Worm (Caenorhabditis elegans) whole organism, dauer: ENCODE results near the gene ins-7.
"Not testable (repeated sequence)": the region's sequence is repeated elsewhere in the genome, so short reads cannot be mapped to it uniquely, and the experiment has no call there.

Experiments
- unc-62 ChIP-seq: sonication (generic microtip); optimal IDR thresholded peaks from 2 replicates; lab custom pipeline; 2017; ENCODE audit warnings: missing biosample characterization, missing genetic modification reagents, missing genetic modification characterization

The ins-7 gene

ce11 chrIV:9690644-9691043, 8.0 kb upstream of the ins-7 start, which contains the start of gene sdz-36:
TSS of gene sdz-36 (plus strand) at chrIV:9690944.
- no peak for TF ChIP-seq unc-62 (GFP tag; lab: Kevin White, UChicago)

ce11 chrIV:9688715-9689114, 6.1 kb upstream of the ins-7 start, which contains the start of gene msp-76:
TSS of gene msp-76 (plus strand) at chrIV:9689015.
- TF ChIP-seq unc-62 (GFP tag; lab: Kevin White, UChicago) = not testable (repeated sequence)

DNA sequence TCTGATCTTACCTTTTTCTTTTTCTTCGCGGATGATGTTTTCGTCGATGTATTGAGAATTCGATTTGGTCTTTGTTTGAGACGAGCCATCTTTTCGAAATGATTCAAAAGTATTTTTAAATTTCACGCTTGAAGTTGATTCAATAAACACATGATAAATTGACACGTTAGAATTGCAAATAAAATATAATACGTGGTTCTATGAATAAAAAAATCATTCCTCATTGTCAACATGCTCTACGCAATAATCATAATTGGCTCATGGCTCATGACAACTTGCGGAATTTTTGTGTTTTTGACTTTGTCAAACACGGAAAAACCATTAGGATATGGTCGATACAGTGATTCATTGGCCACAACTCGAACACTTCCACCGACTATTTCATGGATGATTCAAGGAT, 788 bp upstream of the ins-7 start, which contains the start of the genes htas-1 and ZK1251.3:
TSS of gene htas-1 (minus strand) at position 101 of the 400 bp plus-strand sequence.
TSS of gene ZK1251.3 (plus strand) at position 226 of the 400 bp plus-strand sequence.
- no peak for TF ChIP-seq unc-62 (GFP tag; lab: Kevin White, UChicago)

DNA sequence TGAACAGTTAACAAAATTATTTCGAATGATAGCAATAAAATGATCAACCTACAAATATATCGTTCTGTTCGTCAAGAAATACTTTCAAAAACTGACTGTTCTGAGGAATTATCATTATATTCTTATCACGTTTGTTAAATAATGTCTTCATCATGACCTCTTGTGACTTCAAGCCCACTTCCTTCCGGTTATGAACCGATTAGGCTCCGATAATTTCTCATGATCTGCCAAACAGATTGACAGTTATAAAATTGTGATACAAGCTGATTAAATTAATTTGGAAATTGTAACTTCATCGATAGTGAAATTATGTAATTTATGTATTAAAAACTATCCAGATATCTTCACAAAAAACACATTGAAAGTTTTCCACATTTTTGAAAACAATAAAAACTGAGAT, 1.8 kb downstream of the ins-7 start, which contains the start of gene ins-8:
TSS of gene ins-8 (minus strand) at position 101 of the 400 bp plus-strand sequence.
- no peak for TF ChIP-seq unc-62 (GFP tag; lab: Kevin White, UChicago)

ce11 chrIV:9679296-9679695, 3.3 kb downstream of the ins-7 start:
- TF ChIP-seq unc-62 (GFP tag; lab: Kevin White, UChicago) = no peak

DNA sequence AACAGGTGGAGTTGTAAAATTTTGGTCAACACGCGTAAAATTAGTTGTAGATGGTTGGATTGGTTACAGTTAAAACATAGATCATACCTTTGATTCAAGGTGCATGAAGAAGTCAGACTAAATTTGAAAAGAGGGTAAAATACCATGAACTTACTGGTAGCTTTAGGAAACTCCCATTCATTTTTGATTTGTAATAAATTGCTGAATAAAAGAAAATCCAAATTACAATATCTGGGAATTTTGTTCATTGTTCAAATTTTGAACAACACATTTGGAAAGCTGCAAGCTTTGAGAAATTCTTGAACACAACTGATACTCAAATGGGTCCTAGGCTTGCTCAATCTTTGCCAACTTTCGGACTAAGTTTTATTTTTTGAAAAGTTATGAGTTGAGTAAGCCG, 4.6 kb downstream of the ins-7 start:
- TF ChIP-seq unc-62 (GFP tag; lab: Kevin White, UChicago) = no peak

DNA sequence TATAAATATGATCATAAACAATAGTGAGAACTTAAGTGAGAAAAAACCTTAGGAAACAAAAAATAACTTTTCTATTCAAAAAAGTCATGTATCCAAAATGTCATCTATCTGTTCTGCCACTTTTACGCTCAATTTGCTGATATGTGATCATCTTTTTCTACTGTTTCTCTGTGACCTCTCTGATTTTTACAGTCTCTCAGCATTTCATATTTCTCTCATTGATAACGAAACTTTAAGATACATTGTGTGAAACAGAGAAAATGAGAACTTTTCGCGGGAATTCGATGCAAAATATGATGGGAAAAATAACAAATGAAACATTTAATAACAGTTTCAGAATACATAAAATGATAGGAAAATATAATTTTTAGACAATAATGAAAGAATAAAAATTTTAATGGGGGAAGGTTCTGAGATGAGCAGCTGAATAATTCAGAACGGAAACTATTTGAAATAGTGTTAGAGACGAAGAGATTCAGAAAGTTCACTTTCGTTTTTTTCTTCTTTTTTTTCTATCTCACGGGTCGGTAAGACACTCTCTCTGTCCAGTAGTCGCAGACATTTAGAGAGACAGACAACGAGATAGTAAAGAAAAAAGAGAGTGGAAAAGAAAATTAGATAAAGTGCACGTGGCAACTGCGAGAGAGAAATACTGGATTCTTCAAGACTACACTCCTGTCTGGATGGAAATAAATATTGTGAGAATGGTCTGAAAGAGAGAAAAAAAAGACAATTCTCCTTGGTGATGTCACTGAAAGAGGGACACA, 5.2 kb downstream of the ins-7 start:
- no peak for TF ChIP-seq unc-62 (GFP tag; lab: Kevin White, UChicago)

DNA sequence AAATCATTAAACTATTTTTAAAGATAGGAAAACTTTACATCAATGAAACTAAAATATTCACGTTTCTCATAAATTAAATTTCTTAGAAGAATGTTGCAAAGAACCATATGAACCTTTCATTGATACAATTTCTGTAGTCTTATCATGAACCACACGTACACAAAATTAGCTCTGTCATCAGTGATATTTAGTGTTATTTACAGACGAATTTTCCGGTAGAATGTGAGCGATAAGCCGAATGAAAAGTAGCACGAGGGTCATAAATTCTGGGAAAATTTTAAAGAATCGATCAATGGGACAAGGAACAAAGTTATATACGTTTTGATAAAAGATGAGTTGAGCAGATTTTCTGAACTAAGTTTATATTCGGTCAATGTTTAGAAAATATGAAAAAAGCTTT, 6.1 kb downstream of the ins-7 start:
- TF ChIP-seq unc-62 (GFP tag; lab: Kevin White, UChicago) = no peak

ce11 chrIV:9675572-9675971, 7.1 kb downstream of the ins-7 start, which contains the start of gene nhr-34:
TSS of gene nhr-34 (minus strand) at chrIV:9675672.
- no peak for TF ChIP-seq unc-62 (GFP tag; lab: Kevin White, UChicago)

DNA sequence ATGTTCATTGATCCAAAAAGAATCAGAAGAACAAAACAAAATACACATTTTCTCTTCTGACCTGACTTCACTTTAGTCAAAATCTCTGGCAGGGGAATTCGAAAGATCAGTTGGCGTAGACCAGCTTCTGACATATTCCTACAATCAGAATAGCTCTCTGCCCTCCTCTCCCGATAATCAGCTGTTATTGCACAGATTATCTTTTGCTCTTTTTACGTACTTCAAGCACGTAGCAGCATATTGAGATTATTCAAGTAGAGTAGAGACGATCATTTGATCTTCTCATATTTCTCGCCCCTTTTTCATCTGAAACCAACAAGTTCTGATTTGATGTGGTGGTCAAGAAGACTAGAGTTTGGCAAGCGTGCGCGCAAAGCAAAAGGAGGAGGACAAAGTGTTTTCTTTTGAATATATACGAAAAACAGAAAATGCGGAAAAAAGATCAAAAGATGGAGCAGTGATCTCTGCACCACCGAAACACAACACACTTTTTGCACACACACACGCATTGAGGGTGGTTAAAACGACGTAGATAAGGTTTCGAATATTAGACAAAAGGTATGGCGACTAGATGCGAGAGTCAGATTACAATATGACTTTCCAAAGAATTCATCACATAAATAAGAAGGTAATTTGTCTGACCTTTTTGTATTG, 8.8 kb downstream of the ins-7 start:
- TF ChIP-seq unc-62 (GFP tag; lab: Kevin White, UChicago) = no peak

- TF ChIP-seq unc-62 (GFP tag; lab: Kevin White, UChicago) = no peak
These were observed 9.4 kb downstream of the ins-7 start for ce11 chrIV:9673206-9673605.

ce11 chrIV:9672434-9672833, 10.2 kb downstream of the ins-7 start:
- no peak for TF ChIP-seq unc-62 (GFP tag; lab: Kevin White, UChicago)

DNA sequence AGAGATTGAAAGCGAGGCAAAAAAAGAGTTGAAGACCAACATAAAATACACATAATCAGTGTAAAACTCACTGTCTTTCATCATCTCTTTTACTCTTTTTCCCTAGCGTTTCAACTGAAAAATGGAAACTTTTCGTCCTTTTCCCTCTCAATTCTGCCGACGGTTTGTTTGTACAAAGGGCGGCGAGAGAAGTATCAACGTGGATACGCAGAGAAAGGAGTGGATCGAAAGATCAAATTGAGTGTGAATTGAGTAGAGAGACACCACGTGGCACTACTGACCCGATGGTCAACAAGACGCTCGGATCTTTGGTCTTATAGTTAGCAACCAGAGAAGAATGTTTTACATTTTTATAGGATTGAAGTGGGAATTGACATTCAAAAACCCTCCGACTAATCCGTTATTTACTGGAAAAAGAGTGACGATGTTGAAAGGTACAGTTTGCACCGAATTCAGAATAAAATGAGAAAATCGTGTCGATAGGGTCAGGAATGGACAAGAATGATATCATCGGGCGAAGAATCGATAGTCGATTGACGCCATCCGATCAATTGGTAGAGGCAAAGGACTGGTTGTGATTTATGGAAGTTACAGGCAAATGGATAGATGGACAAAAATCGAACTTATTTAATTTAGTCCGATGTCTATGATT, 11.5 kb downstream of the ins-7 start:
- no peak for TF ChIP-seq unc-62 (GFP tag; lab: Kevin White, UChicago)

DNA sequence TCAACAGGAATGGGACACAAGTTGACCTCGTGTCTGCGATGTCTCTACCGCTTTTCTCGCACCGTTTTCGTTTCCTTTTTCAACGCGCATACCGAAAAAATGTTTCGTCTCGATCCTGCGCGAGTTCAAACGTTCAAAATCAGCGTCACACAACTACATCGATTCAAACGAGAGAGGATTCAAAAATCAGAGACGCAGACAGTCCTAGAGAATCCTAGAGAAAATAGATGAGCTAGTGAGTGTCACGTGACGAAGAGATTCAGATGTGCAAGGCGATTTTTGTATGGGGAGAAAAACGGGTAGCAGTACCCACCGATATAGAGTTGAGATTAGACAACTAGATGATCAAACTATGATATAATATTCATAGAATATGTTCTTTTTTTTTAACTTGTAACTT, 12.7 kb downstream of the ins-7 start:
- no peak for TF ChIP-seq unc-62 (GFP tag; lab: Kevin White, UChicago)

ce11 chrIV:9668103-9668672, 14.5 kb downstream of the ins-7 start:
- no peak for TF ChIP-seq unc-62 (GFP tag; lab: Kevin White, UChicago)

DNA sequence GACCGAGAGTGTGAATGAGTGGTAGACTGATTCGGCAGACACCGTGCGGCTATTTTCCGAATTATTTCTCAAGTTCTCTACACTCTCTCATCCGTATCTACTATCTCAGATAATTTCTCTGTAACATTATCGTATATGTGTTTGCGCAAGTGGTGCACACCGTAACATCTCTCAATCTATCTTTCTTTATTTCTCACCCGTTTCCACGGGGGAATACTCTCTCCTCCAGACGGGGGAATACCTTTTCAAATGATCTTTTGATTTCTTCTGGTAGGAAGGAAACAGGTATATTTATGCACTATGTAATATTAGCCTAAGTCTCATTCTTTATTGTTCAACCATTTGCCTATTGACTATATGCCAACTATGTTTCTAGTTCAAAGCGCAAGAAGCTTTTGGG, 15.6 kb downstream of the ins-7 start:
- no peak for TF ChIP-seq unc-62 (GFP tag; lab: Kevin White, UChicago)
